Worm (Caenorhabditis elegans): ENCODE measurements around the gene K03H6.4.

K03H6.4 gene

ce11 chrIV:1521224-1521623, at the start of gene K03H6.4:
K03H6.4 (minus strand) TSS chrIV:1521324.
- TF ChIP-seq jun-1 (tag; optimal IDR thresholded peaks at IDR 0.05), result no peak
- TF ChIP-seq lir-3 (tag; optimal IDR thresholded peaks at IDR 0.05; ENCODE audit: poor library complexity), result no peak
- TF ChIP-seq nhr-84 (tag; optimal IDR thresholded peaks at IDR 0.05), result no peak
- TF ChIP-seq ceh-8 (GFP tag; optimal IDR thresholded peaks at IDR 0.05), result peak; percentile 39

- TF ChIP-seq snpc-4 (tag; optimal IDR thresholded peaks at IDR 0.05) (no peak), efl-1 (optimal IDR thresholded peaks at IDR 0.05) (no peak), efl-1 (GFP tag; optimal IDR thresholded peaks at IDR 0.05 in 1 of 2) (no peak), lin-35 (GFP tag; optimal IDR thresholded peaks at IDR 0.05) (no peak), jun-1 (tag; optimal IDR thresholded peaks at IDR 0.05) (no peak), efl-3 (GFP tag; optimal IDR thresholded peaks at IDR 0.05) (no peak), C04F5.9 (tag; optimal IDR thresholded peaks at IDR 0.05) (no peak), hlh-4 (tag; optimal IDR thresholded peaks at IDR 0.05) (no peak), lin-15B (tag; optimal IDR thresholded peaks at IDR 0.05) (no peak), nhr-85 (tag) (no peak), snu-23 (GFP tag; optimal IDR thresholded peaks at IDR 0.05) (no peak), lin-39 (tag; optimal IDR thresholded peaks at IDR 0.05) (no peak)
Observed at ce11 chrIV:1567577-1567976, 46.5 kb upstream of the K03H6.4 start.

ce11 chrIV:1565725-1566124, 44.6 kb upstream of the K03H6.4 start:
- TF ChIP-seq ceh-90 (tag; optimal IDR thresholded peaks at IDR 0.05) (no peak), elt-2 (tag; optimal IDR thresholded peaks at IDR 0.05) (no peak), mdl-1 (tag; optimal IDR thresholded peaks at IDR 0.05) (no peak), nhr-77 (tag; optimal IDR thresholded peaks at IDR 0.05) (no peak), pax-3 (tag; optimal IDR thresholded peaks at IDR 0.05) (no peak), elt-3 (tag; optimal IDR thresholded peaks at IDR 0.05) (no peak), nhr-47 (tag; optimal IDR thresholded peaks at IDR 0.05) (no peak), zip-4 (GFP tag; optimal IDR thresholded peaks at IDR 0.05) (no peak), nhr-20 (tag; optimal IDR thresholded peaks at IDR 0.05) (no peak)

- TF ChIP-seq vab-15 (tag; optimal IDR thresholded peaks at IDR 0.05) (no peak), elt-3 (tag; optimal IDR thresholded peaks at IDR 0.05) (no peak), pax-3 (tag; optimal IDR thresholded peaks at IDR 0.05) (no peak), nhr-47 (tag; optimal IDR thresholded peaks at IDR 0.05) (no peak), egl-13 (tag; optimal IDR thresholded peaks at IDR 0.05) (no peak), ztf-11 (tag; optimal IDR thresholded peaks at IDR 0.05) (no peak), mab-9 (GFP tag; IDR thresholded peaks at IDR 0.05) (no peak), nhr-77 (tag; optimal IDR thresholded peaks at IDR 0.05) (no peak)
Observed at ce11 chrIV:1563476-1564131, 42.5 kb upstream of the K03H6.4 start, which contains the start of gene Y41D4B.15. Y41D4B.15 (plus strand) TSS chrIV:1564081.

ce11 chrIV:1561884-1562283, 40.8 kb upstream of the K03H6.4 start, which contains the start of gene hpo-6:
hpo-6 (plus strand) TSS chrIV:1562184.
- TF ChIP-seq sox-4 (tag; optimal IDR thresholded peaks at IDR 0.05) (no peak), pax-3 (tag; optimal IDR thresholded peaks at IDR 0.05) (no peak), dsc-1 (tag; optimal IDR thresholded peaks at IDR 0.05) (no peak), pqm-1 (tag; optimal IDR thresholded peaks at IDR 0.05) (no peak), ceh-8 (GFP tag; optimal IDR thresholded peaks at IDR 0.05) (no peak), unc-30 (tag; optimal IDR thresholded peaks at IDR 0.05) (no peak), ceh-90 (tag; optimal IDR thresholded peaks at IDR 0.05) (no peak), grh-1 (GFP tag; IDR thresholded peaks at IDR 0.05) (no peak), ceh-63 (GFP tag; optimal IDR thresholded peaks at IDR 0.05) (no peak), fkh-8 (tag; optimal IDR thresholded peaks at IDR 0.05) (no peak), dpl-1 (GFP tag; optimal IDR thresholded peaks at IDR 0.05) (no peak), sptf-1 (tag; optimal IDR thresholded peaks at IDR 0.05) (no peak), C16A3.4 (tag; optimal IDR thresholded peaks at IDR 0.05) (no peak), efl-3 (GFP tag; optimal IDR thresholded peaks at IDR 0.05) (no peak), mef-2 (tag; optimal IDR thresholded peaks at IDR 0.05) (no peak), hlh-17 (GFP tag; optimal IDR thresholded peaks at IDR 0.05; ENCODE audit: borderline replicate concordance) (no peak), F16B12.6 (tag; optimal IDR thresholded peaks at IDR 0.05) (no peak)
